Worm (Caenorhabditis elegans): ENCODE data around the gene C34E10.9.

- no peak for TF ChIP-seq pax-1 (tag; optimal IDR thresholded peaks at IDR 0.05)
- TF ChIP-seq elt-2 (tag; optimal IDR thresholded peaks at IDR 0.05): no peak
- no peak for TF ChIP-seq sox-2 (GFP tag; IDR thresholded peaks at IDR 0.05)
Observed at ce11 chrIII:5214162-5214561, 49.0 kb downstream of the C34E10.9 start.
